Worm (Caenorhabditis elegans) whole organism, mixed stage, embryonic: ENCODE measurements around the gene C50F4.4.

Experiments
- M03D4.4 ChIP-seq: sonication (generic microtip); optimal IDR thresholded peaks from 2 replicates; lab custom pipeline; 2017; ENCODE audit warnings: mild to moderate bottlenecking, missing genetic modification characterization, missing compliant biosample characterization
- bed-3 ChIP-seq: fragments of 200-800 bp; sonication (Bioruptor generic); optimal IDR thresholded peaks from 3 replicates; lab custom pipeline; 2018; ENCODE audit warnings: mild to moderate bottlenecking, missing genetic modification characterization, moderate library complexity, missing compliant biosample characterization
- blmp-1 ChIP-seq: fragments of 150-350 bp; optimal IDR thresholded peaks from 2 replicates; lab custom pipeline; 2014; ENCODE audit warnings: missing biosample characterization, missing genetic modification characterization
- ceh-43 ChIP-seq: fragments of 200-800 bp; sonication (Bioruptor generic); optimal IDR thresholded peaks from 2 replicates; lab custom pipeline; 2018; ENCODE audit warnings: mild to moderate bottlenecking, missing genetic modification characterization, moderate library complexity, missing compliant biosample characterization
- ceh-83 ChIP-seq: fragments of 200-800 bp; sonication (Bioruptor generic); optimal IDR thresholded peaks from 2 replicates; lab custom pipeline; 2018; ENCODE audit warnings: mild to moderate bottlenecking, missing genetic modification characterization, missing compliant biosample characterization
- ces-1 ChIP-seq: fragments of 150-350 bp; optimal IDR thresholded peaks from 2 replicates; lab custom pipeline; 2014; ENCODE audit warnings: missing biosample characterization, missing genetic modification reagents, missing genetic modification characterization
- cnd-1 ChIP-seq: fragments of 200-800 bp; sonication (Bioruptor generic); optimal IDR thresholded peaks from 2 replicates; lab custom pipeline; 2018; ENCODE audit warnings: mild to moderate bottlenecking, missing genetic modification characterization, missing compliant biosample characterization
- elt-3 ChIP-seq: fragments of 150-350 bp; optimal IDR thresholded peaks from 2 replicates; lab custom pipeline; 2014; ENCODE audit warnings: missing biosample characterization, missing genetic modification characterization
- flh-1 ChIP-seq: fragments of 200-800 bp; sonication (Bioruptor generic); optimal IDR thresholded peaks from 2 replicates; lab custom pipeline; 2018; ENCODE audit warnings: mild to moderate bottlenecking, missing genetic modification characterization, moderate library complexity, missing compliant biosample characterization
- ham-2 ChIP-seq: fragments of 200-800 bp; sonication (Bioruptor generic); optimal IDR thresholded peaks from 2 replicates; lab custom pipeline; 2018; ENCODE audit warnings: mild to moderate bottlenecking, missing genetic modification characterization, missing compliant biosample characterization
- hlh-1 ChIP-seq: fragments of 150-350 bp; optimal IDR thresholded peaks from 2 replicates; lab custom pipeline; 2014; ENCODE audit warnings: missing biosample characterization, missing genetic modification reagents, missing genetic modification characterization
- lin-13 ChIP-seq: fragments of 150-350 bp; optimal IDR thresholded peaks from 2 replicates; lab custom pipeline; 2014; ENCODE audit warnings: missing biosample characterization, missing genetic modification characterization
- mab-5 ChIP-seq: fragments of 150-350 bp; optimal IDR thresholded peaks from 2 replicates; lab custom pipeline; 2014; ENCODE audit warnings: missing biosample characterization, missing genetic modification characterization
- mep-1 ChIP-seq: fragments of 150-350 bp; optimal IDR thresholded peaks from 2 replicates; lab custom pipeline; 2017; ENCODE audit warnings: missing biosample characterization, missing genetic modification reagents, missing genetic modification characterization, inconsistent platforms
- mls-2 ChIP-seq: sonication (generic microtip); optimal IDR thresholded peaks from 2 replicates; lab custom pipeline; 2016; ENCODE audit warnings: mild to moderate bottlenecking, missing genetic modification characterization, moderate library complexity, missing compliant biosample characterization
- nhr-12 ChIP-seq: fragments of 150-350 bp; optimal IDR thresholded peaks from 2 replicates; lab custom pipeline; 2014; ENCODE audit warnings: missing biosample characterization, missing genetic modification characterization
- nhr-2 ChIP-seq: fragments of 150-350 bp; optimal IDR thresholded peaks from 2 replicates; lab custom pipeline; 2014; ENCODE audit warnings: missing biosample characterization, missing genetic modification characterization
- nhr-237 ChIP-seq: fragments of 150-350 bp; optimal IDR thresholded peaks from 2 replicates; lab custom pipeline; 2014; ENCODE audit warnings: missing biosample characterization, missing genetic modification characterization
- nhr-28 ChIP-seq: fragments of 150-350 bp; optimal IDR thresholded peaks from 2 replicates; lab custom pipeline; 2014; ENCODE audit warnings: missing biosample characterization, missing genetic modification characterization
- nhr-76 ChIP-seq: sonication (generic microtip); optimal IDR thresholded peaks from 2 replicates; lab custom pipeline; 2017; ENCODE audit warnings: missing biosample characterization, missing genetic modification characterization
- pha-4 ChIP-seq: fragments of 150-350 bp; optimal IDR thresholded peaks from 2 replicates; lab custom pipeline; 2018; ENCODE audit warnings: missing biosample characterization, missing genetic modification reagents, missing genetic modification characterization
- snpc-4 ChIP-seq: fragments of 150-350 bp; optimal IDR thresholded peaks from 2 replicates; lab custom pipeline; 2014; ENCODE audit warnings: missing biosample characterization, missing genetic modification characterization
- sptf-1 ChIP-seq: sonication (generic microtip); optimal IDR thresholded peaks from 2 replicates; lab custom pipeline; 2017; ENCODE audit warnings: mild to moderate bottlenecking, missing genetic modification characterization, moderate library complexity, missing compliant biosample characterization
- tbx-8 ChIP-seq: fragments of 200-800 bp; sonication (Bioruptor generic); optimal IDR thresholded peaks from 2 replicates; lab custom pipeline; 2018; ENCODE audit warnings: mild to moderate bottlenecking, missing genetic modification characterization, moderate library complexity, missing compliant biosample characterization
- unc-120 ChIP-seq: sonication (generic microtip); optimal IDR thresholded peaks from 2 replicates; lab custom pipeline; 2017; ENCODE audit warnings: missing genetic modification characterization, missing compliant biosample characterization; ENCODE audit not compliant: poor library complexity, severe bottlenecking
- unc-39 ChIP-seq: fragments of 150-350 bp; optimal IDR thresholded peaks from 2 replicates; lab custom pipeline; 2014; ENCODE audit warnings: missing biosample characterization, missing genetic modification characterization
- unc-62 ChIP-seq: fragments of 150-350 bp; optimal IDR thresholded peaks from 2 replicates; lab custom pipeline; 2014; ENCODE audit warnings: missing biosample characterization, missing genetic modification reagents, missing genetic modification characterization
- zip-8 ChIP-seq: fragments of 150-350 bp; optimal IDR thresholded peaks from 2 replicates; lab custom pipeline; 2014; ENCODE audit warnings: missing biosample characterization, missing genetic modification characterization
- ztf-11 ChIP-seq: fragments of 150-350 bp; optimal IDR thresholded peaks from 2 replicates; lab custom pipeline; 2014; ENCODE audit warnings: missing biosample characterization, missing genetic modification characterization

Gene C50F4.4

ce11 chrV:9509597-9509996 lies 27.0 kb upstream of the C50F4.4 start:
- TF ChIP-seq lin-13 (no peak), ceh-83 (GFP tag; lab: Kevin White, UChicago) (no peak), unc-62 (GFP tag; lab: Kevin White, UChicago) (no peak), blmp-1 (tag; lab: Kevin White, UChicago) (no peak), cnd-1 (no peak), nhr-28 (tag; lab: Kevin White, UChicago) (no peak), ces-1 (GFP tag; lab: Kevin White, UChicago) (no peak), M03D4.4 (no peak), unc-120 (tag; lab: Kevin White, UChicago) (no peak), hlh-1 (tag; lab: Kevin White, UChicago) (no peak), sptf-1 (tag; lab: Kevin White, UChicago) (no peak), ceh-43 (GFP tag; lab: Kevin White, UChicago) (no peak), nhr-237 (tag; lab: Kevin White, UChicago) (no peak), flh-1 (GFP tag; lab: Kevin White, UChicago) (no peak), nhr-2 (no peak), mep-1 (tag; lab: Kevin White, UChicago) (no peak), bed-3 (GFP tag; lab: Kevin White, UChicago) (no peak), unc-39 (tag; lab: Kevin White, UChicago) (no peak), ham-2 (no peak)
- TF ChIP-seq, all 35 proteins: peak for 0

- peak; percentile 48 for TF ChIP-seq mep-1 (tag; lab: Kevin White, UChicago)
- TF ChIP-seq cnd-1: no peak
- TF ChIP-seq, all 35 proteins: peak for 1
Measured at ce11 chrV:9513590-9513989, 23.0 kb upstream of the C50F4.4 start, which contains the start of gene eif-2Bdelta. eif-2Bdelta (plus strand) TSS chrV:9513824.

- TF ChIP-seq hlh-1 (tag; lab: Kevin White, UChicago): no peak
- no peak for TF ChIP-seq nhr-2
- TF ChIP-seq ham-2: no peak
- TF ChIP-seq flh-1 (GFP tag; lab: Kevin White, UChicago): no peak
- TF ChIP-seq ceh-43 (GFP tag; lab: Kevin White, UChicago): no peak
- TF ChIP-seq snpc-4 (tag; lab: Kevin White, UChicago): no peak
- no peak for TF ChIP-seq zip-8 (tag; lab: Kevin White, UChicago)
- no peak for TF ChIP-seq mep-1 (tag; lab: Kevin White, UChicago)
- TF ChIP-seq nhr-28 (tag; lab: Kevin White, UChicago): no peak
- TF ChIP-seq sptf-1 (tag; lab: Kevin White, UChicago): no peak
- no peak for TF ChIP-seq M03D4.4
- no peak for TF ChIP-seq pha-4 (tag; lab: Kevin White, UChicago)
- no peak for TF ChIP-seq unc-39 (tag; lab: Kevin White, UChicago)
- TF ChIP-seq nhr-12 (tag; lab: Kevin White, UChicago): no peak
- no peak for TF ChIP-seq bed-3 (GFP tag; lab: Kevin White, UChicago)
- no peak for TF ChIP-seq nhr-237 (tag; lab: Kevin White, UChicago)
- TF ChIP-seq cnd-1: no peak
Measured at ce11 chrV:9516280-9516679, 20.3 kb upstream of the C50F4.4 start.

- no peak for TF ChIP-seq nhr-28 (tag; lab: Kevin White, UChicago)
- no peak for TF ChIP-seq nhr-76 (tag; lab: Kevin White, UChicago)
Measured at ce11 chrV:9518832-9519231, 17.7 kb upstream of the C50F4.4 start, which contains the start of gene C50F4.8. C50F4.8 (minus strand) TSS chrV:9518859.

- TF ChIP-seq elt-3 (tag; lab: Kevin White, UChicago): no peak
- TF ChIP-seq mab-5 (tag; lab: Kevin White, UChicago): no peak
- TF ChIP-seq hlh-1 (tag; lab: Kevin White, UChicago): no peak
- TF ChIP-seq M03D4.4: no peak
Measured at ce11 chrV:9521697-9522096, 14.9 kb upstream of the C50F4.4 start.

- no peak for TF ChIP-seq ztf-11 (tag; lab: Kevin White, UChicago)
Measured at ce11 chrV:9524099-9524498, 12.5 kb upstream of the C50F4.4 start, which contains the start of gene C50F4.9. C50F4.9 (minus strand) TSS chrV:9524199.

- TF ChIP-seq nhr-28 (tag; lab: Kevin White, UChicago): no peak
- TF ChIP-seq lin-13: no peak
- TF ChIP-seq nhr-237 (tag; lab: Kevin White, UChicago): no peak
- no peak for TF ChIP-seq nhr-12 (tag; lab: Kevin White, UChicago)
- no peak for TF ChIP-seq zip-8 (tag; lab: Kevin White, UChicago)
- no peak for TF ChIP-seq pha-4 (tag; lab: Kevin White, UChicago)
- TF ChIP-seq M03D4.4: no peak
- no peak for TF ChIP-seq cnd-1
- TF ChIP-seq ceh-83 (GFP tag; lab: Kevin White, UChicago): no peak
- no peak for TF ChIP-seq tbx-8 (GFP tag; lab: Kevin White, UChicago)
- no peak for TF ChIP-seq elt-3 (tag; lab: Kevin White, UChicago)
- TF ChIP-seq mls-2 (tag; lab: Kevin White, UChicago): no peak
- no peak for TF ChIP-seq unc-62 (GFP tag; lab: Kevin White, UChicago)
- TF ChIP-seq unc-39 (tag; lab: Kevin White, UChicago): no peak
- TF ChIP-seq, all 35 proteins: peak for 0
Measured at ce11 chrV:9526470-9526869, 10.1 kb upstream of the C50F4.4 start, which contains the start of gene C50F4.1. C50F4.1 (plus strand) TSS chrV:9526793.
